Worm (Caenorhabditis elegans) whole organism, L4 larva: Measurements from ENCODE around the gene acr-20.

Experiments
- nhr-11 ChIP-seq: fragments of 150-350 bp; optimal IDR thresholded peaks from 2 replicates; lab custom pipeline; 2014; ENCODE audit warnings: missing biosample characterization, missing genetic modification characterization
- nhr-237 ChIP-seq: sonication (generic microtip); optimal IDR thresholded peaks from 2 replicates; lab custom pipeline; 2017; ENCODE audit warnings: missing biosample characterization, missing genetic modification characterization
- nhr-41 ChIP-seq: fragments of 200-800 bp; sonication (Bioruptor generic); IDR thresholded peaks from 2 replicates; pipeline ENCODE4 v1.3.6; 2022; ENCODE audit warnings: missing genetic modification reagents, missing genetic modification characterization, missing compliant biosample characterization
- nhr-48 ChIP-seq: sonication (generic microtip); optimal IDR thresholded peaks from 2 replicates; lab custom pipeline; 2016; ENCODE audit warnings: mild to moderate bottlenecking, missing genetic modification characterization, missing compliant biosample characterization
- skn-1 ChIP-seq: fragments of 150-350 bp; optimal IDR thresholded peaks from 2 replicates; lab custom pipeline; 2014; ENCODE audit warnings: missing biosample characterization, missing genetic modification characterization
- ztf-11 ChIP-seq: fragments of 150-350 bp; optimal IDR thresholded peaks from 2 replicates; lab custom pipeline; 2014; ENCODE audit warnings: missing biosample characterization, missing genetic modification characterization

- TF ChIP-seq nhr-237 (tag; lab: Kevin White, UChicago): no peak
- TF ChIP-seq ztf-11 (tag; lab: Kevin White, UChicago): no peak
- no peak for TF ChIP-seq nhr-48 (tag; lab: Kevin White, UChicago)
- TF ChIP-seq nhr-11: no peak
- no peak for TF ChIP-seq skn-1
- no peak for TF ChIP-seq nhr-41 (GFP tag; lab: Robert Waterston, UW)
Measured at ce11 chrII:14413709-14414108, 36.0 kb upstream of the acr-20 start.
